Worm (Caenorhabditis elegans): ENCODE measurements around the gene Y59E9AL.8.

ce11 chrIV:5206716-5207115, 17.4 kb downstream of the Y59E9AL.8 start:
- TF ChIP-seq aptf-3 (GFP tag; IDR thresholded peaks at IDR 0.05) (no peak), athp-1 (tag; optimal IDR thresholded peaks at IDR 0.05) (no peak), lir-1 (GFP tag; conservative IDR thresholded peaks at IDR 0.05) (no peak), tlf-1 (GFP tag; optimal IDR thresholded peaks at IDR 0.05) (no peak), unc-62 (GFP tag; optimal IDR thresholded peaks at IDR 0.05) (no peak), zfh-2 (GFP tag; conservative IDR thresholded peaks at IDR 0.05) (no peak), ztf-3 (GFP tag; optimal IDR thresholded peaks at IDR 0.05) (no peak), attf-6 (GFP tag; IDR thresholded peaks at IDR 0.05) (0 out of 2 replicates have a peak, but pooled peaks have one; percentile 41), lin-35 (GFP tag; optimal IDR thresholded peaks at IDR 0.05) (no peak), lsy-27 (tag; optimal IDR thresholded peaks at IDR 0.05; ENCODE audit: borderline replicate concordance, insufficient read depth) (no peak), xnd-1 (tag; optimal IDR thresholded peaks at IDR 0.05) (no peak)

Measured in whole organism, young adult.